Worm (Caenorhabditis elegans): ENCODE measurements around the gene D2096.12.

The D2096.12 gene

ce11 chrIV:8332526-8332925, 30.7 kb upstream of the D2096.12 start, which contains the start of gene lys-10:
lys-10 (plus strand) TSS chrIV:8332826.
- TF ChIP-seq ceh-43 (GFP tag; optimal IDR thresholded peaks at IDR 0.05), result no peak
- no peak for TF ChIP-seq ceh-83 (GFP tag; optimal IDR thresholded peaks at IDR 0.05)
- TF ChIP-seq pha-4 (tag; optimal IDR thresholded peaks at IDR 0.05), result no peak
- TF ChIP-seq elt-1 (tag; optimal IDR thresholded peaks at IDR 0.05; ENCODE audit: borderline replicate concordance, insufficient read depth), result no peak
- TF ChIP-seq lin-32 (GFP tag; optimal IDR thresholded peaks at IDR 0.05), result no peak
- no peak for TF ChIP-seq unc-39 (tag; optimal IDR thresholded peaks at IDR 0.05)
- no peak for TF ChIP-seq unc-62 (GFP tag; optimal IDR thresholded peaks at IDR 0.05)
- TF ChIP-seq cnd-1 (tag; optimal IDR thresholded peaks at IDR 0.05), result no peak
- TF ChIP-seq nhr-237 (tag; optimal IDR thresholded peaks at IDR 0.05), result no peak
- TF ChIP-seq ces-1 (GFP tag; optimal IDR thresholded peaks at IDR 0.05), result no peak
- TF ChIP-seq lin-13 (tag; optimal IDR thresholded peaks at IDR 0.05), result no peak
- no peak for TF ChIP-seq lsy-2 (tag; optimal IDR thresholded peaks at IDR 0.05)
- TF ChIP-seq nhr-28 (tag; optimal IDR thresholded peaks at IDR 0.05), result no peak
- no peak for TF ChIP-seq mls-2 (tag; optimal IDR thresholded peaks at IDR 0.05)
- TF ChIP-seq hlh-1 (tag; optimal IDR thresholded peaks at IDR 0.05), result no peak
- no peak for TF ChIP-seq unc-120 (tag; optimal IDR thresholded peaks at IDR 0.05; ENCODE audit: poor library complexity, severe bottlenecking)
- TF ChIP-seq sem-2 (GFP tag; optimal IDR thresholded peaks at IDR 0.05), result no peak
- TF ChIP-seq mep-1 (tag; optimal IDR thresholded peaks at IDR 0.05), result no peak
- TF ChIP-seq M03D4.4 (tag; optimal IDR thresholded peaks at IDR 0.05), result no peak

ce11 chrIV:8333034-8333433, 30.2 kb upstream of the D2096.12 start:
- TF ChIP-seq unc-120 (tag; optimal IDR thresholded peaks at IDR 0.05; ENCODE audit: poor library complexity, severe bottlenecking) (no peak), elt-3 (tag; optimal IDR thresholded peaks at IDR 0.05) (no peak), nhr-76 (tag; optimal IDR thresholded peaks at IDR 0.05) (no peak)

- TF ChIP-seq drap-1 (GFP tag; optimal IDR thresholded peaks at IDR 0.05) (no peak), ces-1 (GFP tag; optimal IDR thresholded peaks at IDR 0.05) (no peak), pha-4 (tag; optimal IDR thresholded peaks at IDR 0.05) (no peak), unc-120 (tag; optimal IDR thresholded peaks at IDR 0.05; ENCODE audit: poor library complexity, severe bottlenecking) (no peak)
Measured at ce11 chrIV:8333554-8333953, 29.7 kb upstream of the D2096.12 start.

- no peak for TF ChIP-seq ceh-39 (tag; optimal IDR thresholded peaks at IDR 0.05)
- TF ChIP-seq pha-4 (tag; optimal IDR thresholded peaks at IDR 0.05), result no peak
- TF ChIP-seq mls-2 (tag; optimal IDR thresholded peaks at IDR 0.05), result no peak
- no peak for TF ChIP-seq ceh-43 (GFP tag; optimal IDR thresholded peaks at IDR 0.05)
- TF ChIP-seq flh-1 (GFP tag; optimal IDR thresholded peaks at IDR 0.05), result no peak
- no peak for TF ChIP-seq lin-13 (tag; optimal IDR thresholded peaks at IDR 0.05)
- TF ChIP-seq unc-62 (GFP tag; optimal IDR thresholded peaks at IDR 0.05), result no peak
- TF ChIP-seq hlh-1 (tag; optimal IDR thresholded peaks at IDR 0.05), result no peak
- TF ChIP-seq M03D4.4 (tag; optimal IDR thresholded peaks at IDR 0.05), result no peak
- no peak for TF ChIP-seq ces-1 (GFP tag; optimal IDR thresholded peaks at IDR 0.05)
- TF ChIP-seq nhr-28 (tag; optimal IDR thresholded peaks at IDR 0.05), result no peak
- no peak for TF ChIP-seq bed-3 (GFP tag; optimal IDR thresholded peaks at IDR 0.05)
- TF ChIP-seq drap-1 (GFP tag; optimal IDR thresholded peaks at IDR 0.05), result no peak
- no peak for TF ChIP-seq unc-120 (tag; optimal IDR thresholded peaks at IDR 0.05; ENCODE audit: poor library complexity, severe bottlenecking)
- no peak for TF ChIP-seq ztf-11 (tag; optimal IDR thresholded peaks at IDR 0.05)
Measured at ce11 chrIV:8333954-8333987, 29.5 kb upstream of the D2096.12 start, which contains the start of gene his-31. his-31 (minus strand) TSS chrIV:8333983.

- TF ChIP-seq nhr-28 (tag; optimal IDR thresholded peaks at IDR 0.05) (no peak), hlh-1 (tag; optimal IDR thresholded peaks at IDR 0.05) (peak; percentile 64), tbx-8 (GFP tag; optimal IDR thresholded peaks at IDR 0.05) (peak; percentile 72), cnd-1 (tag; optimal IDR thresholded peaks at IDR 0.05) (peak; percentile 95), nhr-76 (tag; optimal IDR thresholded peaks at IDR 0.05) (no peak), ces-1 (GFP tag; optimal IDR thresholded peaks at IDR 0.05) (peak; percentile 39), nhr-12 (tag; optimal IDR thresholded peaks at IDR 0.05) (peak; percentile 87), unc-120 (tag; optimal IDR thresholded peaks at IDR 0.05; ENCODE audit: poor library complexity, severe bottlenecking) (no peak), snpc-4 (tag; optimal IDR thresholded peaks at IDR 0.05) (no peak), nhr-237 (tag; optimal IDR thresholded peaks at IDR 0.05) (no peak), zip-8 (tag; optimal IDR thresholded peaks at IDR 0.05) (no peak), ztf-11 (tag; optimal IDR thresholded peaks at IDR 0.05) (peak; percentile 98), lin-13 (tag; optimal IDR thresholded peaks at IDR 0.05) (peak; percentile 98), elt-3 (tag; optimal IDR thresholded peaks at IDR 0.05) (no peak), unc-62 (GFP tag; optimal IDR thresholded peaks at IDR 0.05) (peak; percentile 89), blmp-1 (tag; optimal IDR thresholded peaks at IDR 0.05) (no peak), mab-5 (tag; optimal IDR thresholded peaks at IDR 0.05) (no peak), ceh-39 (tag; optimal IDR thresholded peaks at IDR 0.05) (peak; percentile 99), nhr-2 (tag; optimal IDR thresholded peaks at IDR 0.05) (peak; percentile 76), ceh-43 (GFP tag; optimal IDR thresholded peaks at IDR 0.05) (peak; percentile 45), sem-2 (GFP tag; optimal IDR thresholded peaks at IDR 0.05) (peak; percentile 78), lsy-2 (tag; optimal IDR thresholded peaks at IDR 0.05) (peak; percentile 78), mep-1 (tag; optimal IDR thresholded peaks at IDR 0.05) (peak; percentile 92), ceh-83 (GFP tag; optimal IDR thresholded peaks at IDR 0.05) (peak; percentile 76), pha-4 (tag; optimal IDR thresholded peaks at IDR 0.05) (peak; percentile 92), sptf-1 (tag; optimal IDR thresholded peaks at IDR 0.05) (peak; percentile 70), bed-3 (GFP tag; optimal IDR thresholded peaks at IDR 0.05) (no peak), lin-32 (GFP tag; optimal IDR thresholded peaks at IDR 0.05) (peak; percentile 65), ham-2 (GFP tag; optimal IDR thresholded peaks at IDR 0.05) (no peak), mls-2 (tag; optimal IDR thresholded peaks at IDR 0.05) (peak; percentile 61), unc-39 (tag; optimal IDR thresholded peaks at IDR 0.05) (peak; percentile 96), elt-1 (tag; optimal IDR thresholded peaks at IDR 0.05; ENCODE audit: borderline replicate concordance, insufficient read depth) (peak; percentile 20), flh-1 (GFP tag; optimal IDR thresholded peaks at IDR 0.05) (no peak), drap-1 (GFP tag; optimal IDR thresholded peaks at IDR 0.05) (peak; percentile 63), M03D4.4 (tag; optimal IDR thresholded peaks at IDR 0.05) (peak; percentile 75)
Measured at ce11 chrIV:8333988-8334863, 29.0 kb upstream of the D2096.12 start, which contains the start of gene his-32. his-32 (plus strand) TSS chrIV:8334305.

Data from whole organism, mixed stage, embryonic.